Worm (Caenorhabditis elegans) whole organism, L4/young adult: ENCODE data around the gene C27D6.11.

Experiments used
- dao-5 ChIP-seq: sonication (generic microtip); optimal IDR thresholded peaks from 2 replicates; lab custom pipeline; 2016; ENCODE audit warnings: missing genotype, missing genetic modification characterization, moderate library complexity, missing compliant biosample characterization
- him-1 ChIP-seq: sonication (generic microtip); optimal IDR thresholded peaks from 2 replicates; lab custom pipeline; 2016; ENCODE audit warnings: missing genotype, missing genetic modification reagents, missing genetic modification characterization, missing compliant biosample characterization

- no peak for TF ChIP-seq him-1
- no peak for TF ChIP-seq dao-5
Measured at ce11 chrII:5183207-5183606, 22.2 kb upstream of the C27D6.11 start.
